Worm (Caenorhabditis elegans): Measurements from ENCODE around the gene C09B7.2.
A peak's percentile ranks its signal among the peaks of the same experiment; 100 is the strongest.

DNA sequence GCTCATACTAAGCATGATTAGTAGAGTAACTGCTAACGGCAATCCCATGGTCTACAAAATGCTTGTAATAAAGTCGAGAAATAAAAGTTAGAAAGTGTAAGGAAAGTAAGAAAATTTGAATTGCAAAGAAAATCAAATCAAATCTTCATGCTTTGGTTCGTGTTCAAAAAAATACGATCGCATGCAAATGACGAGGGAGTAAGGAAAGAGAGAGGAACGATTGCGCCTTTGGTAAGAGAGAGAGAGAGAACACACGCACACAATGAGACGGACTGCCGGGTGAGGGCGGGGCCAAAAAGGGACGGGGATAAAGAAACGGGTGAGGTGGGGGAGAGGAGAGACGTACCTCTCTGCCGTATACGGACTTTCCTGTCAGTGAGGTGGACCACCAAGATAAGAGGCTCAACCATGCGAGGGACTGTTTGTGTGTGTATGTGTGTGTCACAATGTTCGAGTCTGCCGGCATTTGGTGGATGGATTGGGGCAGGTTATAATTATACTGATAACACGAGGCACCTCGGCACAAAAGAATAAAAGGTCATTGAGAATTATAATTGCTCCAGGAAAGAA lies 38.0 kb downstream of the C09B7.2 start, which contains the start of gene igcm-3:
- TF ChIP-seq ama-1 (optimal IDR thresholded peaks at IDR 0.05) (no peak), pes-1 (GFP tag; IDR thresholded peaks at IDR 0.05) (no peak), F13C5.2 (tag; optimal IDR thresholded peaks at IDR 0.05) (peak; percentile 21), ceh-13 (GFP tag; optimal IDR thresholded peaks at IDR 0.05) (no peak), ceh-36 (tag; optimal IDR thresholded peaks at IDR 0.05) (no peak), scrt-1 (GFP tag; IDR thresholded peaks at IDR 0.05) (no peak), hmg-4 (GFP tag; optimal IDR thresholded peaks at IDR 0.05) (peak; percentile 76), sea-1 (GFP tag; conservative IDR thresholded peaks at IDR 0.05) (no peak), hmbx-1 (tag; optimal IDR thresholded peaks at IDR 0.05) (no peak), aly-1 (tag; optimal IDR thresholded peaks at IDR 0.05) (no peak), tbx-11 (GFP tag; IDR thresholded peaks at IDR 0.05) (no peak), tbx-37 (GFP tag; conservative IDR thresholded peaks at IDR 0.05) (no peak), flt-1 (GFP tag; IDR thresholded peaks at IDR 0.05) (no peak)

Measured in whole organism, early embryonic.